Worm (Caenorhabditis elegans) whole organism, L3 larva: Measurements from ENCODE around the gene ift-81.

Experiments used
- R02D3.7 ChIP-seq: fragments of 150-350 bp; optimal IDR thresholded peaks from 2 replicates; lab custom pipeline; 2014; ENCODE audit warnings: missing biosample characterization, missing genetic modification characterization
- ZK546.5 ChIP-seq: sonication (generic microtip); optimal IDR thresholded peaks from 2 replicates; lab custom pipeline; 2017; ENCODE audit warnings: missing biosample characterization, missing genetic modification characterization
- aly-2 ChIP-seq: fragments of 150-350 bp; optimal IDR thresholded peaks from 2 replicates; lab custom pipeline; 2014; ENCODE audit warnings: missing biosample characterization, missing genetic modification characterization
- ama-1 ChIP-seq: fragments of 150-350 bp; optimal IDR thresholded peaks from 2 replicates; lab custom pipeline; 2018
- ceh-16 ChIP-seq: sonication (generic microtip); optimal IDR thresholded peaks from 2 replicates; lab custom pipeline; 2017; ENCODE audit warnings: missing biosample characterization, missing genetic modification characterization
- ceh-28 ChIP-seq: fragments of 150-350 bp; optimal IDR thresholded peaks from 2 replicates; lab custom pipeline; 2014; ENCODE audit warnings: missing biosample characterization, missing genetic modification reagents, missing genetic modification characterization
- ceh-82 ChIP-seq: fragments of 150-350 bp; optimal IDR thresholded peaks from 2 replicates; lab custom pipeline; 2014; ENCODE audit warnings: missing biosample characterization, missing genetic modification characterization
- ceh-9 ChIP-seq: sonication (generic microtip); optimal IDR thresholded peaks from 2 replicates; lab custom pipeline; 2018; ENCODE audit warnings: missing biosample characterization, missing genetic modification characterization
- daf-12 ChIP-seq: fragments of 150-350 bp; optimal IDR thresholded peaks from 2 replicates; lab custom pipeline; 2014; ENCODE audit warnings: missing biosample characterization, missing genetic modification reagents, missing genetic modification characterization
- egl-5 ChIP-seq: fragments of 150-350 bp; optimal IDR thresholded peaks from 2 replicates; lab custom pipeline; 2017; ENCODE audit warnings: missing biosample characterization, missing genetic modification reagents, missing genetic modification characterization, inconsistent platforms
- elt-2 ChIP-seq: sonication (generic microtip); optimal IDR thresholded peaks from 2 replicates; lab custom pipeline; 2016; ENCODE audit warnings: missing genetic modification reagents, mild to moderate bottlenecking, missing genetic modification characterization, missing compliant biosample characterization
- elt-3 ChIP-seq, 3 experiments: fragments of 150-350 bp in 1 of 3; sonication (generic microtip) in 2 of 3; optimal IDR thresholded peaks; 2 replicates in 2 of 3; 4 replicates in 1 of 3; lab custom pipeline; 2014 to 2017; ENCODE audit warnings: missing biosample characterization in 3 of 3, missing genetic modification characterization in 3 of 3
- eor-1 ChIP-seq, 2 experiments: fragments of 150-350 bp; optimal IDR thresholded peaks; 2 replicates each; lab custom pipeline; 2014 to 2018; ENCODE audit warnings: missing biosample characterization in 2 of 2, missing genetic modification characterization in 2 of 2
- fkh-10 ChIP-seq: sonication (generic microtip); optimal IDR thresholded peaks from 2 replicates; lab custom pipeline; 2017; ENCODE audit warnings: missing biosample characterization, missing genetic modification reagents, missing genetic modification characterization
- fkh-2 ChIP-seq: fragments of 150-350 bp; optimal IDR thresholded peaks from 2 replicates; lab custom pipeline; 2014; ENCODE audit warnings: missing biosample characterization, missing genetic modification reagents, missing genetic modification characterization
- fos-1 ChIP-seq: fragments of 150-350 bp; optimal IDR thresholded peaks from 2 replicates; lab custom pipeline; 2014; ENCODE audit warnings: missing biosample characterization, missing genetic modification characterization
- hmg-11 ChIP-seq: sonication (generic microtip); optimal IDR thresholded peaks from 2 replicates; lab custom pipeline; 2016; ENCODE audit warnings: missing genetic modification characterization, missing compliant biosample characterization
- jun-1 ChIP-seq: fragments of 150-350 bp; optimal IDR thresholded peaks from 2 replicates; lab custom pipeline; 2014; ENCODE audit warnings: missing biosample characterization, missing genetic modification reagents, missing genetic modification characterization
- lin-15B ChIP-seq: fragments of 150-350 bp; optimal IDR thresholded peaks from 2 replicates; lab custom pipeline; 2014; ENCODE audit warnings: missing biosample characterization, missing genetic modification characterization
- lin-39 ChIP-seq: fragments of 150-350 bp; optimal IDR thresholded peaks from 2 replicates; lab custom pipeline; 2018; ENCODE audit warnings: missing biosample characterization, missing genetic modification reagents, missing genetic modification characterization
- lsy-12 ChIP-seq: sonication (generic microtip); optimal IDR thresholded peaks from 2 replicates; lab custom pipeline; 2016; ENCODE audit warnings: mild to moderate bottlenecking, missing genetic modification characterization, missing compliant biosample characterization
- mdl-1 ChIP-seq: fragments of 150-350 bp; optimal IDR thresholded peaks from 2 replicates; lab custom pipeline; 2014; ENCODE audit warnings: missing biosample characterization, missing genetic modification characterization
- mml-1 ChIP-seq: fragments of 150-350 bp; sonication (generic microtip); optimal IDR thresholded peaks from 3 replicates; lab custom pipeline; 2014; ENCODE audit warnings: missing biosample characterization, missing genetic modification characterization
- nfya-1 ChIP-seq: sonication (generic microtip); optimal IDR thresholded peaks from 2 replicates; lab custom pipeline; 2017; ENCODE audit warnings: missing genetic modification characterization, mild to moderate bottlenecking, missing compliant biosample characterization, antibody characterized with exemption, moderate library complexity; ENCODE audit not compliant: insufficient read depth
- nhr-11 ChIP-seq: fragments of 150-350 bp; optimal IDR thresholded peaks from 2 replicates; lab custom pipeline; 2014; ENCODE audit warnings: missing biosample characterization, missing genetic modification characterization
- nhr-12 ChIP-seq: fragments of 150-350 bp; optimal IDR thresholded peaks from 2 replicates; lab custom pipeline; 2014; ENCODE audit warnings: missing biosample characterization, missing genetic modification characterization
- nhr-23 ChIP-seq: fragments of 150-350 bp; optimal IDR thresholded peaks from 2 replicates; lab custom pipeline; 2014; ENCODE audit warnings: missing biosample characterization, missing genetic modification reagents, missing genetic modification characterization
- nhr-25 ChIP-seq: sonication (generic microtip); optimal IDR thresholded peaks from 2 replicates; lab custom pipeline; 2017; ENCODE audit warnings: missing biosample characterization, missing genetic modification characterization
- nhr-28 ChIP-seq: fragments of 150-350 bp; optimal IDR thresholded peaks from 2 replicates; lab custom pipeline; 2014; ENCODE audit warnings: missing biosample characterization, missing genetic modification characterization
- nhr-43 ChIP-seq: sonication (generic microtip); optimal IDR thresholded peaks from 2 replicates; lab custom pipeline; 2016; ENCODE audit warnings: mild to moderate bottlenecking, missing genetic modification characterization, missing compliant biosample characterization; ENCODE audit not compliant: poor library complexity, severe bottlenecking
- nhr-67 ChIP-seq: fragments of 150-350 bp; optimal IDR thresholded peaks from 2 replicates; lab custom pipeline; 2014; ENCODE audit warnings: missing biosample characterization, missing genetic modification characterization
- nhr-76 ChIP-seq: fragments of 150-350 bp; sonication (generic microtip); optimal IDR thresholded peaks from 5 replicates; lab custom pipeline; 2014; ENCODE audit warnings: missing biosample characterization, missing genetic modification characterization
- nhr-77 ChIP-seq: fragments of 150-350 bp; optimal IDR thresholded peaks from 2 replicates; lab custom pipeline; 2014; ENCODE audit warnings: missing biosample characterization, missing genetic modification characterization
- pha-4 ChIP-seq: fragments of 150-350 bp; optimal IDR thresholded peaks from 2 replicates; lab custom pipeline; 2014; ENCODE audit warnings: missing biosample characterization, missing genetic modification reagents, missing genetic modification characterization
- pqm-1 ChIP-seq: fragments of 150-350 bp; optimal IDR thresholded peaks from 2 replicates; lab custom pipeline; 2017; ENCODE audit warnings: missing biosample characterization, missing genetic modification characterization, inconsistent platforms
- sea-2 ChIP-seq: fragments of 150-350 bp; sonication (generic microtip); optimal IDR thresholded peaks from 4 replicates; lab custom pipeline; 2014; ENCODE audit warnings: missing biosample characterization, missing genetic modification reagents, missing genetic modification characterization
- skn-1 ChIP-seq: fragments of 150-350 bp; optimal IDR thresholded peaks from 2 replicates; lab custom pipeline; 2014; ENCODE audit warnings: missing biosample characterization, missing genetic modification characterization
- snpc-4 ChIP-seq: fragments of 150-350 bp; optimal IDR thresholded peaks from 2 replicates; lab custom pipeline; 2014; ENCODE audit warnings: missing biosample characterization, missing genetic modification characterization
- tbx-2 ChIP-seq: sonication (generic microtip); optimal IDR thresholded peaks from 2 replicates; lab custom pipeline; 2016; ENCODE audit warnings: mild to moderate bottlenecking, missing genetic modification characterization, missing compliant biosample characterization
- unc-39 ChIP-seq: sonication (generic microtip); optimal IDR thresholded peaks from 4 replicates; lab custom pipeline; 2017; ENCODE audit warnings: missing biosample characterization, missing genetic modification characterization
- unc-62 ChIP-seq: fragments of 150-350 bp; sonication (generic microtip); optimal IDR thresholded peaks from 4 replicates; lab custom pipeline; 2014; ENCODE audit warnings: missing biosample characterization, missing genetic modification reagents, missing genetic modification characterization
- zag-1 ChIP-seq: fragments of 150-350 bp; optimal IDR thresholded peaks from 2 replicates; lab custom pipeline; 2014; ENCODE audit warnings: missing biosample characterization, missing genetic modification characterization
- ztf-4 ChIP-seq: fragments of 150-350 bp; optimal IDR thresholded peaks from 2 replicates; lab custom pipeline; 2014; ENCODE audit warnings: missing biosample characterization, missing genetic modification characterization

ift-81 gene

ce11 chrX:5275209-5275608 lies 23.2 kb upstream of the ift-81 start, which contains the start of gene hst-6:
Gene hst-6, plus strand, starts transcription at chrX:5275561.
- peak; percentile 29 for TF ChIP-seq nhr-43
- TF ChIP-seq nhr-11 (tag; lab: Kevin White, UChicago) = no peak
- TF ChIP-seq mdl-1 = no peak
- TF ChIP-seq elt-2 (tag; lab: Kevin White, UChicago) = peak; percentile 68
- peak; percentile 35 for TF ChIP-seq ceh-28
- no peak for TF ChIP-seq unc-62
- no peak for TF ChIP-seq nhr-28 (tag; lab: Kevin White, UChicago)
- TF ChIP-seq elt-3 (tag; optimal IDR thresholded peaks at IDR 0.05; lab: Kevin White, UChicago) = no peak
- no peak for TF ChIP-seq unc-39 (tag; lab: Kevin White, UChicago)
- TF ChIP-seq nhr-12 (tag; lab: Kevin White, UChicago) = no peak
- no peak for TF ChIP-seq skn-1 (tag; lab: Kevin White, UChicago)
- peak; percentile 72 for TF ChIP-seq nfya-1
- no peak for TF ChIP-seq ama-1 (lab: Kevin White, UChicago)
- no peak for TF ChIP-seq daf-12 (tag; lab: Kevin White, UChicago)
- no peak for TF ChIP-seq jun-1 (tag; lab: Kevin White, UChicago)
- TF ChIP-seq mml-1 = no peak
- peak; percentile 68 for TF ChIP-seq lin-15B (tag; lab: Kevin White, UChicago)
- TF ChIP-seq hmg-11 = peak; percentile 78
- peak; percentile 66 for TF ChIP-seq nhr-25 (tag; lab: Kevin White, UChicago)
- no peak for TF ChIP-seq nhr-67 (tag; lab: Kevin White, UChicago)
- TF ChIP-seq lsy-12 (tag; lab: Kevin White, UChicago) = no peak
- no peak for TF ChIP-seq tbx-2 (tag; lab: Kevin White, UChicago)
- TF ChIP-seq ZK546.5 (tag; lab: Kevin White, UChicago) = no peak
- TF ChIP-seq sea-2 (GFP tag; lab: Kevin White, UChicago) = no peak
- TF ChIP-seq snpc-4 (tag; lab: Kevin White, UChicago) = peak; percentile 75
- peak; percentile 47 for TF ChIP-seq pqm-1 (tag; lab: Kevin White, UChicago)
- TF ChIP-seq lin-39 (tag; lab: Kevin White, UChicago) = peak; percentile 81
- TF ChIP-seq ceh-16 = no peak
- TF ChIP-seq nhr-76 (tag; lab: Kevin White, UChicago) = no peak
- no peak for TF ChIP-seq fkh-10 (GFP tag; lab: Kevin White, UChicago)
- no peak for TF ChIP-seq fos-1
- peak; percentile 40 for TF ChIP-seq nhr-23 (tag; lab: Kevin White, UChicago)
- no peak for TF ChIP-seq ztf-4 (tag; lab: Kevin White, UChicago)
- TF ChIP-seq ceh-82 (tag; lab: Kevin White, UChicago) = no peak
- no peak for TF ChIP-seq fkh-2 (tag; lab: Kevin White, UChicago)
- TF ChIP-seq R02D3.7 (tag; lab: Kevin White, UChicago) = peak; percentile 61
- no peak for TF ChIP-seq eor-1 (tag; optimal IDR thresholded peaks at IDR 0.05; lab: Kevin White, UChicago)
- TF ChIP-seq pha-4 = peak; percentile 79
- peak; percentile 55 for TF ChIP-seq egl-5

- TF ChIP-seq ama-1 (lab: Kevin White, UChicago) = no peak
- TF ChIP-seq nfya-1 = no peak
- TF ChIP-seq egl-5 = no peak
- TF ChIP-seq tbx-2 (tag; lab: Kevin White, UChicago) = no peak
- TF ChIP-seq nhr-11 (tag; lab: Kevin White, UChicago) = no peak
- no peak for TF ChIP-seq snpc-4 (tag; lab: Kevin White, UChicago)
- TF ChIP-seq ceh-28 = no peak
- no peak for TF ChIP-seq elt-2 (tag; lab: Kevin White, UChicago)
- TF ChIP-seq nhr-67 (tag; lab: Kevin White, UChicago) = no peak
Measured at ce11 chrX:5276772-5277171, 21.6 kb upstream of the ift-81 start.

ce11 chrX:5278249-5278648 lies 20.1 kb upstream of the ift-81 start:
- no peak for TF ChIP-seq snpc-4 (tag; lab: Kevin White, UChicago)
- TF ChIP-seq sea-2 (GFP tag; lab: Kevin White, UChicago) = no peak
- TF ChIP-seq eor-1 (tag; optimal IDR thresholded peaks at IDR 0.05; lab: Kevin White, UChicago) = no peak
- TF ChIP-seq fkh-2 (tag; lab: Kevin White, UChicago) = no peak
- TF ChIP-seq nhr-12 (tag; lab: Kevin White, UChicago) = no peak
- no peak for TF ChIP-seq nhr-67 (tag; lab: Kevin White, UChicago)
- TF ChIP-seq skn-1 (tag; lab: Kevin White, UChicago) = no peak
- TF ChIP-seq hmg-11 = no peak
- TF ChIP-seq unc-62 = no peak
- TF ChIP-seq ceh-16 = no peak
- TF ChIP-seq fos-1 = no peak
- TF ChIP-seq nhr-77 (tag; lab: Kevin White, UChicago) = no peak
- TF ChIP-seq ceh-9 (tag; lab: Kevin White, UChicago) = no peak
- no peak for TF ChIP-seq lin-39 (tag; lab: Kevin White, UChicago)
- no peak for TF ChIP-seq daf-12 (tag; lab: Kevin White, UChicago)
- no peak for TF ChIP-seq unc-39 (tag; lab: Kevin White, UChicago)
- TF ChIP-seq aly-2 = no peak
- TF ChIP-seq zag-1 (tag; lab: Kevin White, UChicago) = no peak
- no peak for TF ChIP-seq elt-3 (tag; optimal IDR thresholded peaks at IDR 0.05; lab: Kevin White, UChicago)
